Worm (Caenorhabditis elegans) whole organism, L1 larva: ENCODE data around the gene Y55F3BR.10.

Experiments
- blmp-1 ChIP-seq: fragments of 150-350 bp; optimal IDR thresholded peaks from 2 replicates; lab custom pipeline; 2014; ENCODE audit warnings: missing biosample characterization, missing genetic modification characterization
- fkh-4 ChIP-seq: sonication (generic microtip); optimal IDR thresholded peaks from 2 replicates; lab custom pipeline; 2016; ENCODE audit warnings: missing compliant biosample characterization, missing genetic modification characterization, borderline replicate concordance
- fos-1 ChIP-seq: fragments of 150-350 bp; optimal IDR thresholded peaks from 2 replicates; lab custom pipeline; 2014; ENCODE audit warnings: missing biosample characterization, missing genetic modification characterization
- jun-1 ChIP-seq: fragments of 150-350 bp; optimal IDR thresholded peaks from 2 replicates; lab custom pipeline; 2014; ENCODE audit warnings: missing biosample characterization, missing genetic modification reagents, missing genetic modification characterization
- lin-15B ChIP-seq: fragments of 150-350 bp; sonication (generic microtip); optimal IDR thresholded peaks from 3 replicates; lab custom pipeline; 2014; ENCODE audit warnings: missing biosample characterization, missing genetic modification characterization
- lin-35 ChIP-seq, 2 experiments: fragments of 150-350 bp; optimal IDR thresholded peaks; 2 replicates each; lab custom pipeline; 2014; ENCODE audit warnings: missing biosample characterization in 2 of 2, missing genetic modification characterization in 2 of 2, missing genetic modification reagents in 2 of 2
- lsy-2 ChIP-seq, 2 experiments: fragments of 150-350 bp; optimal IDR thresholded peaks; 2 replicates each; lab custom pipeline; 2014; ENCODE audit warnings: missing biosample characterization in 2 of 2, missing genetic modification characterization in 2 of 2
- nhr-28 ChIP-seq: fragments of 150-350 bp; optimal IDR thresholded peaks from 2 replicates; lab custom pipeline; 2014; ENCODE audit warnings: missing biosample characterization, missing genetic modification characterization
- nhr-85 ChIP-seq: sonication (generic microtip); peaks from one replicate; lab custom pipeline; 2016; ENCODE audit warnings: missing genetic modification characterization, inconsistent platforms, missing compliant biosample characterization
- skn-1 ChIP-seq: fragments of 150-350 bp; optimal IDR thresholded peaks from 2 replicates; lab custom pipeline; 2014; ENCODE audit warnings: missing biosample characterization, missing genetic modification characterization
- snpc-4 ChIP-seq: fragments of 150-350 bp; optimal IDR thresholded peaks from 2 replicates; lab custom pipeline; 2014; ENCODE audit warnings: missing biosample characterization, missing genetic modification characterization

DNA sequence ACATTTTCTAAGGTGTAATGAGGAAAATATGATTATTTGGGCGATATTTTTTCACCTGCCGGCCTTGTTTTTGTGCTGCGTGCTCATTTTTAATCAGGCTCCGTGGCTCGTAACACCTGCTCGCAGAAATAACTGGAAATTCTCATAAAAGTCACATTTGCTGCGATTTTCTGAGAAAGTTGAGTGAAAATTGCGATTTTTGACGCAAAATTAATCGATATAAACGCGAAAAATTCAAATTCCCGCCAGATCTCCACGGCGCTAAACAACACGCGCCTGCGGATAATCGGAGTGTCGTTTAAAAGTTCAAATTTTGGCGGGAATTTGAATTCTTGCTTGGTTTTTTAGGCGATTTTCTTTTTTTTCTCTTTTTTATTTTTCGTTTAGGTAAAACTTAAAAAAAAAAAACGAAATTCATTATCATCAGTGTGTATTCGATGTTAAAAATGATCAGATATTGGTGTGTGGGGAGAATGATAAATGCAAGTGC is 25.2 kb upstream of the Y55F3BR.10 start, which contains the start of gene Y55F3BL.6:
- no peak for TF ChIP-seq fos-1 (tag; lab: Kevin White, UChicago)
- TF ChIP-seq nhr-85 (tag; lab: Kevin White, UChicago) = peak; percentile 2
- TF ChIP-seq snpc-4 = no peak
- TF ChIP-seq nhr-28 = no peak
- TF ChIP-seq lsy-2 (tag; optimal IDR thresholded peaks at IDR 0.05; lab: Kevin White, UChicago) = no peak
- no peak for TF ChIP-seq fkh-4 (tag; lab: Kevin White, UChicago)
- no peak for TF ChIP-seq blmp-1 (tag; lab: Kevin White, UChicago)
- TF ChIP-seq skn-1 = no peak
- no peak for TF ChIP-seq lin-35 (GFP tag; optimal IDR thresholded peaks at IDR 0.05; lab: Kevin White, UChicago)
- TF ChIP-seq lin-15B (tag; lab: Kevin White, UChicago) = no peak
- TF ChIP-seq jun-1 = no peak
